Worm (Caenorhabditis elegans) whole organism, L4 larva: Measurements from ENCODE around the gene gtr-1.

Experiments used
- daf-12 ChIP-seq: fragments of 150-350 bp; optimal IDR thresholded peaks from 2 replicates; lab custom pipeline; 2014; ENCODE audit warnings: missing biosample characterization, missing genetic modification reagents, missing genetic modification characterization
- duxl-1 ChIP-seq: sonication (generic microtip); optimal IDR thresholded peaks from 2 replicates; lab custom pipeline; 2016; ENCODE audit warnings: mild to moderate bottlenecking, missing genetic modification characterization, moderate library complexity, missing compliant biosample characterization; ENCODE audit not compliant: poor library complexity
- nhr-77 ChIP-seq: fragments of 150-350 bp; optimal IDR thresholded peaks from 2 replicates; lab custom pipeline; 2014; ENCODE audit warnings: missing biosample characterization, missing genetic modification characterization
- pha-4 ChIP-seq, 2 experiments: fragments of 150-350 bp in 1 of 2; fragments of 200-800 bp in 1 of 2; sonication (Bioruptor generic) in 1 of 2; IDR thresholded peaks in 1 of 2; optimal IDR thresholded peaks in 1 of 2; 2 replicates each; pipeline versions ENCODE4 v1.3.6 to Lab custom; 2014 to 2022; ENCODE audit warnings: missing genetic modification characterization in 2 of 2, missing genetic modification reagents in 2 of 2, missing biosample characterization in 1 of 2, missing compliant biosample characterization in 1 of 2
- unc-62 ChIP-seq, 3 experiments: fragments of 150-350 bp in 1 of 3; sonication (generic microtip); optimal IDR thresholded peaks in 2 of 3; peaks in 1 of 3; 1 replicate in 1 of 3; 2 replicates in 2 of 3; lab custom pipeline; 2014 to 2017; ENCODE audit warnings: missing biosample characterization in 3 of 3, missing genetic modification characterization in 3 of 3, missing genetic modification reagents in 3 of 3, missing genotype in 1 of 3

The gtr-1 gene

ce11 chrX:851421-851820 lies 48.8 kb downstream of the gtr-1 start, which contains the start of gene igcm-1 (continued):
- TF ChIP-seq pha-4 (GFP tag; IDR thresholded peaks at IDR 0.05; lab: Robert Waterston, UW) (no peak), pha-4 (tag; optimal IDR thresholded peaks at IDR 0.05; lab: Kevin White, UChicago) (no peak), duxl-1 (tag; lab: Kevin White, UChicago) (no peak)

- TF ChIP-seq unc-62 (GFP tag; optimal IDR thresholded peaks at IDR 0.05 in 1 of 2; lab: Kevin White, UChicago): peak in 1 of 2 experiments; percentile 82
- TF ChIP-seq unc-62 (tag; optimal IDR thresholded peaks at IDR 0.05; lab: Kevin White, UChicago): no peak
- no peak for TF ChIP-seq daf-12
Observed at ce11 chrX:852739-853268, 50.2 kb downstream of the gtr-1 start.

- peak in 1 of 2 experiments; percentile 93 for TF ChIP-seq unc-62 (GFP tag; optimal IDR thresholded peaks at IDR 0.05 in 1 of 2; lab: Kevin White, UChicago)
- TF ChIP-seq unc-62 (tag; optimal IDR thresholded peaks at IDR 0.05; lab: Kevin White, UChicago): no peak
- no peak for TF ChIP-seq nhr-77
Observed at ce11 chrX:853604-854003, 51.0 kb downstream of the gtr-1 start.
